Fruit fly (Drosophila melanogaster) whole organism, embryonic: ENCODE data around the gene CG9837.

Experiments
- Asciz ChIP-seq: fragments of 200-800 bp; sonication (Bioruptor generic); optimal IDR thresholded peaks from 2 replicates; lab custom pipeline; 2017; ENCODE audit warnings: missing biosample characterization, mild to moderate bottlenecking, missing genetic modification characterization, missing genetic modification reagents
- CG11695 ChIP-seq: fragments of 200-800 bp; sonication (Bioruptor generic); IDR thresholded peaks from 3 replicates; pipeline ENCODE4 v1.3.6; 2022; ENCODE audit warnings: missing biosample characterization, missing genetic modification characterization
- CG1233 ChIP-seq: fragments of 200-800 bp; sonication (Bioruptor generic); optimal IDR thresholded peaks from 4 replicates; lab custom pipeline; 2018; ENCODE audit warnings: missing biosample characterization, mild to moderate bottlenecking, missing genetic modification characterization
- CG13894 ChIP-seq: fragments of 200-800 bp; sonication (Bioruptor generic); optimal IDR thresholded peaks from 3 replicates; lab custom pipeline; 2018; ENCODE audit warnings: missing biosample characterization, mild to moderate bottlenecking, missing genetic modification characterization, moderate library complexity
- CG14050 ChIP-seq: fragments of 200-800 bp; sonication (Bioruptor generic); IDR thresholded peaks from 3 replicates; pipeline ENCODE4 v1.3.6; 2022; ENCODE audit warnings: missing biosample characterization, missing genetic modification characterization
- CG4328 ChIP-seq: fragments of 200-800 bp; sonication (Bioruptor generic); optimal IDR thresholded peaks from 3 replicates; lab custom pipeline; 2017; ENCODE audit warnings: missing biosample characterization, missing genetic modification reagents, missing genetic modification characterization
- CG5180 ChIP-seq: fragments of 200-800 bp; sonication (Bioruptor generic); optimal IDR thresholded peaks from 3 replicates; lab custom pipeline; 2017; ENCODE audit warnings: missing biosample characterization, missing genetic modification characterization, mild to moderate bottlenecking, moderate library complexity, missing genetic modification reagents
- CG6175 ChIP-seq: fragments of 200-800 bp; sonication (Bioruptor generic); IDR thresholded peaks from 3 replicates; pipeline ENCODE4 v1.3.6; 2022; ENCODE audit warnings: missing biosample characterization, missing genetic modification characterization
- CG6765 ChIP-seq: fragments of 200-800 bp; sonication (Bioruptor generic); optimal IDR thresholded peaks from 3 replicates; lab custom pipeline; 2017; ENCODE audit warnings: missing biosample characterization, mild to moderate bottlenecking, missing genetic modification characterization
- CG7271 ChIP-seq: fragments of 200-800 bp; sonication (Bioruptor generic); optimal IDR thresholded peaks from 2 replicates; lab custom pipeline; 2018; ENCODE audit warnings: missing biosample characterization, mild to moderate bottlenecking, missing genetic modification characterization, moderate library complexity
- CG7357 ChIP-seq: fragments of 200-800 bp; sonication (Bioruptor generic); IDR thresholded peaks from 3 replicates; pipeline ENCODE4 v1.3.6; 2022; ENCODE audit warnings: missing biosample characterization, missing genetic modification characterization
- CG7928 ChIP-seq: fragments of 200-800 bp; sonication (Bioruptor generic); optimal IDR thresholded peaks from 2 replicates; lab custom pipeline; 2017; ENCODE audit warnings: missing biosample characterization, mild to moderate bottlenecking, missing genetic modification characterization
- CG8290 ChIP-seq, 3 experiments: fragments of 200-800 bp; sonication (Bioruptor generic); optimal IDR thresholded peaks; 2 replicates each; lab custom pipeline; 2016 to 2019; ENCODE audit warnings: missing biosample characterization in 3 of 3, missing genetic modification characterization in 3 of 3, mild to moderate bottlenecking in 2 of 3, moderate library complexity in 1 of 3
- CG9797 ChIP-seq: fragments of 200-800 bp; sonication (Bioruptor generic); optimal IDR thresholded peaks from 3 replicates; lab custom pipeline; 2018; ENCODE audit warnings: missing biosample characterization, mild to moderate bottlenecking, missing genetic modification characterization
- CHES-1-like ChIP-seq: fragments of 200-800 bp; sonication (Bioruptor generic); optimal IDR thresholded peaks from 2 replicates; lab custom pipeline; 2016; ENCODE audit warnings: missing biosample characterization, missing genetic modification characterization
- Chrac-16 ChIP-seq: fragments of 200-800 bp; sonication (Bioruptor generic); optimal IDR thresholded peaks from 3 replicates; lab custom pipeline; 2016; ENCODE audit warnings: missing biosample characterization, missing genetic modification characterization
- Dek ChIP-seq: fragments of 200-800 bp; sonication (Bioruptor generic); optimal IDR thresholded peaks from 3 replicates; lab custom pipeline; 2019; ENCODE audit warnings: missing biosample characterization, mild to moderate bottlenecking, missing genetic modification characterization, moderate library complexity
- Dll ChIP-seq: fragments of 200-800 bp; sonication (Bioruptor generic); IDR thresholded peaks from 4 replicates; pipeline ENCODE4 v1.3.6; 2022; ENCODE audit warnings: missing biosample characterization, missing genetic modification characterization; ENCODE audit not compliant: partially characterized antibody
- Dp ChIP-seq: fragments of 200-800 bp; sonication (Bioruptor generic); optimal IDR thresholded peaks from 2 replicates; lab custom pipeline; 2018; ENCODE audit warnings: missing biosample characterization, mild to moderate bottlenecking, missing genetic modification characterization, moderate library complexity
- Fer1 ChIP-seq: fragments of 200-800 bp; sonication (Bioruptor generic); optimal IDR thresholded peaks from 2 replicates; lab custom pipeline; 2017; ENCODE audit warnings: missing biosample characterization, mild to moderate bottlenecking, missing genetic modification characterization
- HHEX ChIP-seq: fragments of 200-800 bp; sonication (Bioruptor generic); optimal IDR thresholded peaks from 3 replicates; lab custom pipeline; 2017; ENCODE audit warnings: missing biosample characterization, mild to moderate bottlenecking, missing genetic modification characterization, missing genetic modification reagents
- MTF-1 ChIP-seq: fragments of 200-800 bp; sonication (Bioruptor generic); optimal IDR thresholded peaks from 2 replicates; lab custom pipeline; 2018; ENCODE audit warnings: missing biosample characterization, mild to moderate bottlenecking, missing genetic modification characterization, borderline replicate concordance
- Oaz ChIP-seq: fragments of 200-800 bp; sonication (Bioruptor generic); IDR thresholded peaks from 2 replicates; pipeline ENCODE4 v1.3.6; 2022; ENCODE audit warnings: missing biosample characterization, missing genetic modification characterization
- Sin3A ChIP-seq: fragments of >200 bp; optimal IDR thresholded peaks from 2 replicates; lab custom pipeline; 2018
- Sry-δ ChIP-seq: fragments of 200-800 bp; sonication (Bioruptor generic); optimal IDR thresholded peaks from 2 replicates; lab custom pipeline; 2016; ENCODE audit warnings: missing biosample characterization, missing genetic modification characterization
- Stat92E ChIP-seq, 3 experiments: fragments of >200 bp in 2 of 3; fragments of 200-800 bp in 1 of 3; sonication (Bioruptor generic) in 1 of 3; optimal IDR thresholded peaks; 2 replicates each; lab custom pipeline; 2017 to 2019; ENCODE audit warnings: missing biosample characterization in 3 of 3, missing genetic modification characterization in 3 of 3, mild to moderate bottlenecking in 1 of 3, moderate library complexity in 1 of 3
- Trl ChIP-seq, 3 experiments: fragments of >200 bp in 2 of 3; fragments of 200-800 bp in 1 of 3; sonication (Bioruptor generic) in 1 of 3; optimal IDR thresholded peaks; 2 replicates in 1 of 3; 3 replicates in 2 of 3; lab custom pipeline; 2016 to 2017; ENCODE audit warnings: missing biosample characterization in 1 of 3, missing genetic modification characterization in 1 of 3
- abd-A ChIP-seq: fragments of 200-800 bp; sonication (Bioruptor generic); optimal IDR thresholded peaks from 3 replicates; lab custom pipeline; 2019; ENCODE audit warnings: missing biosample characterization, mild to moderate bottlenecking, missing genetic modification characterization, moderate library complexity
- ac ChIP-seq: fragments of 200-800 bp; sonication (Bioruptor generic); optimal IDR thresholded peaks from 3 replicates; lab custom pipeline; 2017; ENCODE audit warnings: missing biosample characterization, mild to moderate bottlenecking, missing genetic modification characterization
- bab2 ChIP-seq: fragments of 200-800 bp; sonication (Bioruptor generic); optimal IDR thresholded peaks from 2 replicates; lab custom pipeline; 2016; ENCODE audit warnings: missing biosample characterization, missing genetic modification characterization
- bsh ChIP-seq, 2 experiments: fragments of 200-800 bp; sonication (Bioruptor generic); optimal IDR thresholded peaks; 2 replicates each; lab custom pipeline; 2017 to 2018; ENCODE audit warnings: mild to moderate bottlenecking in 2 of 2, missing biosample characterization in 2 of 2, missing genetic modification characterization in 2 of 2, moderate library complexity in 1 of 2
- cas ChIP-seq: fragments of 200-800 bp; sonication (Bioruptor generic); IDR thresholded peaks from 2 replicates; pipeline ENCODE4 v1.3.6; 2022; ENCODE audit warnings: missing biosample characterization, missing genetic modification characterization
- crol ChIP-seq: fragments of 200-800 bp; sonication (Bioruptor generic); IDR thresholded peaks from 2 replicates; pipeline ENCODE4 v1.3.6; 2022; ENCODE audit warnings: missing biosample characterization, missing genetic modification characterization
- da ChIP-seq: fragments of 200-800 bp; sonication (Bioruptor generic); optimal IDR thresholded peaks from 2 replicates; lab custom pipeline; 2016; ENCODE audit warnings: missing biosample characterization, missing genetic modification characterization
- danr ChIP-seq: fragments of 200-800 bp; sonication (Bioruptor generic); IDR thresholded peaks from 2 replicates; pipeline ENCODE4 v1.3.6; 2022; ENCODE audit warnings: missing biosample characterization, missing genetic modification characterization
- fd64A ChIP-seq: fragments of 200-800 bp; sonication (Bioruptor generic); optimal IDR thresholded peaks from 3 replicates; lab custom pipeline; 2018; ENCODE audit warnings: missing biosample characterization, mild to moderate bottlenecking, missing genetic modification characterization
- fru ChIP-seq: fragments of >200 bp; optimal IDR thresholded peaks from 2 replicates; lab custom pipeline; 2017
- insv ChIP-seq, 2 experiments: fragments of 200-800 bp; sonication (Bioruptor generic); optimal IDR thresholded peaks; 3 replicates each; lab custom pipeline; 2016 to 2018; ENCODE audit warnings: missing biosample characterization in 2 of 2, missing genetic modification characterization in 2 of 2
- klu ChIP-seq: fragments of 200-800 bp; sonication (Bioruptor generic); IDR thresholded peaks from 2 replicates; pipeline ENCODE4 v1.3.6; 2022; ENCODE audit warnings: missing biosample characterization, missing genetic modification characterization
- lilli ChIP-seq: fragments of 200-800 bp; sonication (Bioruptor generic); optimal IDR thresholded peaks from 3 replicates; lab custom pipeline; 2016; ENCODE audit warnings: missing biosample characterization, missing genetic modification characterization
- nmo ChIP-seq: fragments of 200-800 bp; sonication (Bioruptor generic); optimal IDR thresholded peaks from 2 replicates; lab custom pipeline; 2018; ENCODE audit warnings: missing biosample characterization, mild to moderate bottlenecking, missing genetic modification characterization, moderate library complexity
- pan ChIP-seq, 4 experiments: fragments of >200 bp in 3 of 4; fragments of 200-800 bp in 1 of 4; sonication (Bioruptor generic) in 1 of 4; optimal IDR thresholded peaks in 3 of 4; IDR thresholded peaks in 1 of 4; 2 replicates each; pipeline versions ENCODE4 v1.3.6 to Lab custom; 2017 to 2022; ENCODE audit warnings: missing biosample characterization in 2 of 4, missing genetic modification characterization in 2 of 4, mixed read lengths in 1 of 4
- pita ChIP-seq: fragments of 200-800 bp; sonication (Bioruptor generic); optimal IDR thresholded peaks from 2 replicates; lab custom pipeline; 2017; ENCODE audit warnings: missing biosample characterization, mild to moderate bottlenecking, missing genetic modification characterization
- pnt ChIP-seq: fragments of 200-800 bp; sonication (Bioruptor generic); optimal IDR thresholded peaks from 3 replicates; lab custom pipeline; 2016; ENCODE audit warnings: missing biosample characterization, missing genetic modification characterization
- so ChIP-seq: fragments of 200-800 bp; sonication (Bioruptor generic); IDR thresholded peaks from 3 replicates; pipeline ENCODE4 v1.3.6; 2022; ENCODE audit warnings: missing biosample characterization, missing genetic modification characterization
- sr ChIP-seq: fragments of 200-800 bp; sonication (Bioruptor generic); IDR thresholded peaks from 3 replicates; pipeline ENCODE4 v1.3.6; 2022; ENCODE audit warnings: missing biosample characterization, missing genetic modification characterization
- tin ChIP-seq: fragments of 200-800 bp; sonication (Bioruptor generic); optimal IDR thresholded peaks from 3 replicates; lab custom pipeline; 2016; ENCODE audit warnings: missing biosample characterization, missing genetic modification characterization
- tio ChIP-seq: fragments of 200-800 bp; sonication (Bioruptor generic); optimal IDR thresholded peaks from 2 replicates; lab custom pipeline; 2017; ENCODE audit warnings: missing biosample characterization, missing genetic modification characterization, inconsistent platforms

The CG9837 gene

DNA sequence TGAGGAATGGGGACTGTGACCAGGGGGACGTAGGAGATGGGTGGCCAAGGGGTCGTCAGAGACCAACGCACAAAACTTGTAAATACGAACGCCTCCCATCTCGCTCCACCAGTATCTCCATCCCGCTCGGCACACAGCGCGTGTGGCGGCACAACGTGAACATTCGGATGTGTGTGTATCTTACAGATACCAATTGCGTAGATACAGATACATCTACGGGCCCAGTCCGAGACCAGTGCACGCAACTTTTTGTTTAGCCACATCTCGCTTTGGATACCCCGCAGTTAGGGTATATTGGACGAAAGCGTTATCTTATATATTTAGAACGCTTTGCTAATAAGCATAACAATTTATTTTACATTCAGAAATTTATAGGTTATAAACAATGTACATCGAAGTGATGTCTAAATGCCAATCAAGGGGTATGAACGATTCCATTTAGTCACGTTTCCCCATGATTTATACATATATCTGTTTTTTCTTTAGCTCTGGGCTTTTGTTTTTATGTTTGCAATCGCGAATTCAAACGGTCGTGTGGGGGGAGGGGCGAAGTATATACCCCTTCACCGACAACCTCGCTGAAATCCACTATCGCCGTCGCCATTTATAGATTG is 1.9 kb downstream of the CG9837 start (continued):
- TF ChIP-seq CG5180 (peak; percentile 94), cas (GFP tag; lab: Robert Waterston, UW) (peak; percentile 97), ac (peak; percentile 85), nmo (GFP tag; lab: Kevin White, UChicago) (peak; percentile 99), insv (GFP tag; optimal IDR thresholded peaks at IDR 0.05; lab: Kevin White, UChicago) (peak; percentile 69 to 77), tio (GFP tag; lab: Kevin White, UChicago) (peak; percentile 99), CHES-1-like (GFP tag; lab: Kevin White, UChicago) (peak; percentile 99), Oaz (peak; percentile 98), Dp (GFP tag; lab: Kevin White, UChicago) (peak; percentile 37), CG8290 (GFP tag; optimal IDR thresholded peaks at IDR 0.05; lab: Kevin White, UChicago) (peak; percentile 94), CG8290 (tag; optimal IDR thresholded peaks at IDR 0.05; lab: Kevin White, UChicago) (peak; percentile 78 to 100), CG14050 (GFP tag; lab: Robert Waterston, UW) (peak; percentile 99), bab2 (GFP tag; lab: Kevin White, UChicago) (peak; percentile 99), sr (GFP tag; lab: Robert Waterston, UW) (peak; percentile 94), da (GFP tag; lab: Kevin White, UChicago) (peak; percentile 96), MTF-1 (GFP tag; lab: Kevin White, UChicago) (peak; percentile 97), CG4328 (GFP tag; lab: Kevin White, UChicago) (peak; percentile 96), Trl (optimal IDR thresholded peaks at IDR 0.05; lab: Kevin White, UChicago) (no peak), Trl (GFP tag; optimal IDR thresholded peaks at IDR 0.05; lab: Kevin White, UChicago) (peak; percentile 99), crol (peak; percentile 97), Sin3A (no peak), Sry-δ (GFP tag; lab: Kevin White, UChicago) (peak; percentile 78), CG13894 (tag; lab: Kevin White, UChicago) (peak; percentile 99), Dek (peak; percentile 99), abd-A (peak; percentile 97), fru (lab: Kevin White, UChicago) (no peak), Fer1 (GFP tag; lab: Kevin White, UChicago) (peak; percentile 99), fd64A (peak; percentile 94), HHEX (GFP tag; lab: Kevin White, UChicago) (peak; percentile 99), klu (peak; percentile 97), pnt (GFP tag; lab: Kevin White, UChicago) (peak; percentile 99), bsh (GFP tag; optimal IDR thresholded peaks at IDR 0.05; lab: Kevin White, UChicago) (peak; percentile 96 to 99), danr (peak; percentile 98), Stat92E (GFP tag; optimal IDR thresholded peaks at IDR 0.05; lab: Kevin White, UChicago) (peak in 1 of 3 experiments; percentile 92), Dll (GFP tag; lab: Robert Waterston, UW) (no peak), CG7271 (tag; lab: Kevin White, UChicago) (peak; percentile 87), CG6765 (peak; percentile 98), so (peak; percentile 99), CG9797 (GFP tag; lab: Kevin White, UChicago) (peak; percentile 44), Asciz (GFP tag; lab: Kevin White, UChicago) (peak; percentile 97), CG7357 (peak; percentile 94), pita (GFP tag; lab: Kevin White, UChicago) (no peak), tin (GFP tag; lab: Kevin White, UChicago) (peak; percentile 99), Chrac-16 (peak; percentile 99), CG6175 (GFP tag; lab: Robert Waterston, UW) (peak; percentile 97), CG11695 (GFP tag; lab: Robert Waterston, UW) (peak; percentile 99), CG1233 (GFP tag; lab: Kevin White, UChicago) (peak; percentile 98), lilli (GFP tag; lab: Kevin White, UChicago) (peak; percentile 100), pan (optimal IDR thresholded peaks at IDR 0.05; lab: Kevin White, UChicago) (no peak), pan (GFP tag; optimal IDR thresholded peaks at IDR 0.05 in 1 of 2, IDR thresholded peaks at IDR 0.05 in 1 of 2) (peak in 1 of 2 experiments; percentile 99), CG7928 (GFP tag; lab: Kevin White, UChicago) (peak; percentile 86)
